Worm (Caenorhabditis elegans): ENCODE results near the gene str-47.

ce11 chrV:7683907-7684655, 38.5 kb downstream of the str-47 start, which contains the start of gene sre-11:
- TF ChIP-seq unc-55 (GFP tag; optimal IDR thresholded peaks at IDR 0.05): no peak
- no peak for TF ChIP-seq egl-27 (tag; optimal IDR thresholded peaks at IDR 0.05)
- TF ChIP-seq mdl-1 (tag; optimal IDR thresholded peaks at IDR 0.05): no peak
- no peak for TF ChIP-seq zag-1 (tag; optimal IDR thresholded peaks at IDR 0.05)
- TF ChIP-seq R02D3.7 (tag; optimal IDR thresholded peaks at IDR 0.05): no peak
- TF ChIP-seq sem-4 (tag; optimal IDR thresholded peaks at IDR 0.05): no peak
- no peak for TF ChIP-seq blmp-1 (tag; optimal IDR thresholded peaks at IDR 0.05; ENCODE audit: insufficient read depth)
- no peak for TF ChIP-seq lsy-2 (tag; optimal IDR thresholded peaks at IDR 0.05)
- TF ChIP-seq unc-62 (GFP tag; optimal IDR thresholded peaks at IDR 0.05): no peak
- no peak for TF ChIP-seq ceh-82 (tag; optimal IDR thresholded peaks at IDR 0.05)
